Fruit fly (Drosophila melanogaster) whole organism, embryonic: ENCODE data around the gene lectin-28C.
A peak's percentile ranks its signal among the peaks of the same experiment; 100 is the strongest.

ENCODE experiments used
- CG10366 ChIP-seq: fragments of 200-800 bp; sonication (Bioruptor generic); IDR thresholded peaks from 2 replicates; pipeline ENCODE4 v1.3.6; 2022; ENCODE audit warnings: missing biosample characterization, missing genetic modification characterization
- CG10565 ChIP-seq: fragments of 200-800 bp; sonication (Bioruptor generic); optimal IDR thresholded peaks from 3 replicates; lab custom pipeline; 2016; ENCODE audit warnings: missing biosample characterization, mild to moderate bottlenecking, missing genetic modification characterization
- CG10979 ChIP-seq: fragments of 200-800 bp; sonication (Bioruptor generic); optimal IDR thresholded peaks from 2 replicates; lab custom pipeline; 2018; ENCODE audit warnings: missing biosample characterization, mild to moderate bottlenecking, missing genetic modification characterization, moderate library complexity
- CG11456 ChIP-seq: fragments of 200-800 bp; sonication (Bioruptor generic); IDR thresholded peaks from 3 replicates; pipeline ENCODE4 v1.3.6; 2022; ENCODE audit warnings: missing biosample characterization, missing genetic modification characterization
- CG11723 ChIP-seq: fragments of 200-800 bp; sonication (Bioruptor generic); optimal IDR thresholded peaks from 2 replicates; lab custom pipeline; 2017; ENCODE audit warnings: missing biosample characterization, mild to moderate bottlenecking, missing genetic modification characterization
- CG12104 ChIP-seq: fragments of 200-800 bp; sonication (Bioruptor generic); optimal IDR thresholded peaks from 3 replicates; lab custom pipeline; 2016; ENCODE audit warnings: missing biosample characterization, missing genetic modification characterization
- CG13424 ChIP-seq: fragments of 200-800 bp; sonication (Bioruptor generic); optimal IDR thresholded peaks from 2 replicates; lab custom pipeline; 2019; ENCODE audit warnings: missing biosample characterization, mild to moderate bottlenecking, missing genetic modification characterization, moderate library complexity
- CG14860 ChIP-seq: fragments of 200-800 bp; sonication (Bioruptor generic); IDR thresholded peaks from 3 replicates; pipeline ENCODE4 v1.3.6; 2022; ENCODE audit warnings: missing biosample characterization, missing genetic modification characterization; ENCODE audit not compliant: partially characterized antibody
- CG15514 ChIP-seq: fragments of 200-800 bp; sonication (Bioruptor generic); optimal IDR thresholded peaks from 3 replicates; lab custom pipeline; 2017; ENCODE audit warnings: missing biosample characterization, missing genetic modification characterization, mild to moderate bottlenecking, moderate library complexity, missing genetic modification reagents
- CG16863 ChIP-seq: fragments of 200-800 bp; sonication (Bioruptor generic); optimal IDR thresholded peaks from 3 replicates; lab custom pipeline; 2016; ENCODE audit warnings: missing biosample characterization, missing genetic modification characterization
- CG18011 ChIP-seq: fragments of 200-800 bp; sonication (Bioruptor generic); optimal IDR thresholded peaks from 2 replicates; lab custom pipeline; 2017; ENCODE audit warnings: missing biosample characterization, missing genetic modification characterization, mild to moderate bottlenecking, moderate library complexity, missing genotype
- CG2678 ChIP-seq: fragments of 200-800 bp; sonication (Bioruptor generic); optimal IDR thresholded peaks from 3 replicates; lab custom pipeline; 2019; ENCODE audit warnings: missing biosample characterization, mild to moderate bottlenecking, missing genetic modification characterization, moderate library complexity
- CG2889 ChIP-seq: fragments of 200-800 bp; sonication (Bioruptor generic); IDR thresholded peaks from 3 replicates; pipeline ENCODE4 v1.3.6; 2022; ENCODE audit warnings: missing biosample characterization, missing genetic modification characterization
- CG30403 ChIP-seq: fragments of 200-800 bp; sonication (Bioruptor generic); optimal IDR thresholded peaks from 3 replicates; lab custom pipeline; 2016; ENCODE audit warnings: missing biosample characterization, missing genetic modification characterization
- CG3065 ChIP-seq: fragments of 200-800 bp; sonication (Bioruptor generic); optimal IDR thresholded peaks from 2 replicates; lab custom pipeline; 2016; ENCODE audit warnings: missing biosample characterization, missing genetic modification characterization
- CG4820 ChIP-seq: fragments of 200-800 bp; sonication (Bioruptor generic); optimal IDR thresholded peaks from 3 replicates; lab custom pipeline; 2016; ENCODE audit warnings: missing biosample characterization, missing genetic modification characterization
- CG6791 ChIP-seq: fragments of 200-800 bp; sonication (Bioruptor generic); IDR thresholded peaks from 3 replicates; pipeline ENCODE4 v1.3.6; 2022; ENCODE audit warnings: missing biosample characterization, missing genetic modification characterization; ENCODE audit not compliant: partially characterized antibody
- CG7357 ChIP-seq: fragments of 200-800 bp; sonication (Bioruptor generic); IDR thresholded peaks from 3 replicates; pipeline ENCODE4 v1.3.6; 2022; ENCODE audit warnings: missing biosample characterization, missing genetic modification characterization
- CG7963 ChIP-seq: fragments of 200-800 bp; sonication (Bioruptor generic); IDR thresholded peaks from 3 replicates; pipeline ENCODE4 v1.3.6; 2022; ENCODE audit warnings: missing biosample characterization, missing genetic modification characterization; ENCODE audit not compliant: partially characterized antibody
- Dfd ChIP-seq, 2 experiments: fragments of >200 bp; optimal IDR thresholded peaks; 2 replicates each; lab custom pipeline; 2017; ENCODE audit warnings: missing biosample characterization in 2 of 2, missing genetic modification characterization in 2 of 2
- E2f1 ChIP-seq: fragments of 200-800 bp; sonication (Bioruptor generic); IDR thresholded peaks from 2 replicates; pipeline ENCODE4 v1.3.6; 2022; ENCODE audit warnings: missing biosample characterization, missing genetic modification characterization
- Hr39 ChIP-seq: fragments of >200 bp; optimal IDR thresholded peaks from 2 replicates; lab custom pipeline; 2017
- Jarid2 ChIP-seq: fragments of 200-800 bp; sonication (Bioruptor generic); optimal IDR thresholded peaks from 3 replicates; lab custom pipeline; 2017; ENCODE audit warnings: mild to moderate bottlenecking, missing biosample characterization, missing genetic modification reagents, missing genetic modification characterization
- MBD-R2 ChIP-seq: fragments of 200-800 bp; sonication (Bioruptor generic); IDR thresholded peaks from 2 replicates; pipeline ENCODE4 v1.3.6; 2022; ENCODE audit warnings: missing biosample characterization, missing genetic modification characterization
- MESR4 ChIP-seq: fragments of 200-800 bp; sonication (Bioruptor generic); optimal IDR thresholded peaks from 2 replicates; lab custom pipeline; 2018; ENCODE audit warnings: missing biosample characterization, mild to moderate bottlenecking, missing genetic modification characterization, moderate library complexity
- NC2α ChIP-seq: fragments of 200-800 bp; sonication (Bioruptor generic); optimal IDR thresholded peaks from 2 replicates; lab custom pipeline; 2016; ENCODE audit warnings: missing biosample characterization, missing genetic modification characterization
- NFAT ChIP-seq: fragments of 200-800 bp; sonication (Bioruptor generic); IDR thresholded peaks from 2 replicates; pipeline ENCODE4 v1.3.6; 2022; ENCODE audit warnings: missing biosample characterization, missing genetic modification characterization
- NK7.1 ChIP-seq: fragments of 200-800 bp; sonication (Bioruptor generic); optimal IDR thresholded peaks from 3 replicates; lab custom pipeline; 2016; ENCODE audit warnings: missing biosample characterization, missing genetic modification characterization
- Ptx1 ChIP-seq: fragments of 200-800 bp; sonication (Bioruptor generic); IDR thresholded peaks from 2 replicates; pipeline ENCODE4 v1.3.6; 2022; ENCODE audit warnings: missing biosample characterization, missing genetic modification characterization
- Sox102F ChIP-seq: fragments of 200-800 bp; sonication (Bioruptor generic); optimal IDR thresholded peaks from 2 replicates; lab custom pipeline; 2018; ENCODE audit warnings: missing biosample characterization, mild to moderate bottlenecking, missing genetic modification characterization, moderate library complexity
- bcd ChIP-seq: fragments of 200-800 bp; sonication (Bioruptor generic); optimal IDR thresholded peaks from 2 replicates; lab custom pipeline; 2017; ENCODE audit warnings: missing biosample characterization, mild to moderate bottlenecking, missing genetic modification characterization
- bigmax ChIP-seq: fragments of 200-800 bp; sonication (Bioruptor generic); optimal IDR thresholded peaks from 2 replicates; lab custom pipeline; 2018; ENCODE audit warnings: missing biosample characterization, mild to moderate bottlenecking, missing genetic modification characterization
- cas ChIP-seq: fragments of 200-800 bp; sonication (Bioruptor generic); IDR thresholded peaks from 2 replicates; pipeline ENCODE4 v1.3.6; 2022; ENCODE audit warnings: missing biosample characterization, missing genetic modification characterization
- da ChIP-seq: fragments of 200-800 bp; sonication (Bioruptor generic); optimal IDR thresholded peaks from 2 replicates; lab custom pipeline; 2016; ENCODE audit warnings: missing biosample characterization, missing genetic modification characterization
- dm ChIP-seq: fragments of 200-800 bp; sonication (Bioruptor generic); optimal IDR thresholded peaks from 3 replicates; lab custom pipeline; 2016; ENCODE audit warnings: missing biosample characterization, missing genetic modification characterization
- eyg ChIP-seq: fragments of 200-800 bp; sonication (Bioruptor generic); optimal IDR thresholded peaks from 3 replicates; lab custom pipeline; 2016; ENCODE audit warnings: missing biosample characterization, missing genetic modification characterization
- inv ChIP-seq: fragments of 200-800 bp; sonication (Bioruptor generic); IDR thresholded peaks from 2 replicates; pipeline ENCODE4 v1.3.6; 2022; ENCODE audit warnings: missing biosample characterization, missing genetic modification characterization; ENCODE audit not compliant: partially characterized antibody
- nom ChIP-seq: fragments of 200-800 bp; sonication (Bioruptor generic); optimal IDR thresholded peaks from 2 replicates; lab custom pipeline; 2017; ENCODE audit warnings: missing biosample characterization, missing genetic modification characterization, mild to moderate bottlenecking, moderate library complexity, missing genetic modification reagents
- ranshi ChIP-seq: fragments of 200-800 bp; sonication (Bioruptor generic); IDR thresholded peaks from 2 replicates; pipeline ENCODE4 v1.3.6; 2022; ENCODE audit warnings: missing biosample characterization, missing genetic modification characterization
- sc ChIP-seq, 3 experiments: fragments of >200 bp in 2 of 3; fragments of 200-800 bp in 1 of 3; sonication (Bioruptor generic) in 1 of 3; optimal IDR thresholded peaks; 2 replicates in 2 of 3; 3 replicates in 1 of 3; lab custom pipeline; 2017; ENCODE audit warnings: mild to moderate bottlenecking in 1 of 3, missing biosample characterization in 1 of 3, missing genetic modification characterization in 1 of 3, missing genetic modification reagents in 1 of 3
- sens ChIP-seq: fragments of 200-800 bp; sonication (Bioruptor generic); peaks from one replicate; lab custom pipeline; 2016; ENCODE audit warnings: missing biosample characterization, missing genetic modification characterization
- shn ChIP-seq: fragments of 200-800 bp; sonication (Bioruptor generic); optimal IDR thresholded peaks from 3 replicates; lab custom pipeline; 2016; ENCODE audit warnings: missing biosample characterization, missing genetic modification characterization
- sisA ChIP-seq: fragments of 200-800 bp; sonication (Bioruptor generic); IDR thresholded peaks from 2 replicates; pipeline ENCODE4 v1.3.6; 2022; ENCODE audit warnings: missing biosample characterization, missing genetic modification characterization
- trh ChIP-seq: fragments of 200-800 bp; sonication (Bioruptor generic); optimal IDR thresholded peaks from 2 replicates; lab custom pipeline; 2016; ENCODE audit warnings: missing biosample characterization, missing genetic modification characterization
- wek ChIP-seq: fragments of 200-800 bp; sonication (Bioruptor generic); optimal IDR thresholded peaks from 3 replicates; lab custom pipeline; 2018; ENCODE audit warnings: missing biosample characterization, mild to moderate bottlenecking, missing genetic modification characterization, moderate library complexity
- yki ChIP-seq: fragments of >200 bp; optimal IDR thresholded peaks from 3 replicates; lab custom pipeline; 2018

Gene lectin-28C

dm6 chr2L:7821279-7821848 is 35.5 kb upstream of the lectin-28C start (continued):
- no peak for TF ChIP-seq da
- TF ChIP-seq CG2678 (tag; lab: Kevin White, UChicago) = no peak
- no peak for TF ChIP-seq Hr39 (lab: Kevin White, UChicago)
- TF ChIP-seq yki (lab: Kevin White, UChicago) = no peak
- no peak for TF ChIP-seq Jarid2 (GFP tag; lab: Kevin White, UChicago)
- peak; percentile 93 for TF ChIP-seq sens
- peak; percentile 70 for TF ChIP-seq NFAT (GFP tag; lab: Robert Waterston, UW)
- TF ChIP-seq CG15514 (GFP tag; lab: Kevin White, UChicago) = peak; percentile 79
- peak; percentile 18; the same call in 1 of the 2 replicates for TF ChIP-seq E2f1 (GFP tag; lab: Robert Waterston, UW)
- no peak for TF ChIP-seq NC2α
- peak; percentile 42 for TF ChIP-seq CG10979 (tag; lab: Kevin White, UChicago)
- peak; percentile 98 for TF ChIP-seq wek (GFP tag; lab: Kevin White, UChicago)
- peak; percentile 72 for TF ChIP-seq CG11456

dm6 chr2L:7827045-7828004 is 29.6 kb upstream of the lectin-28C start, which contains the start of the genes Rack1 and mts:
Gene Rack1, minus strand, starts transcription at chr2L:7827315.
Gene mts, plus strand, starts transcription at chr2L:7827650.
- TF ChIP-seq NK7.1 (GFP tag; lab: Kevin White, UChicago) (peak; percentile 69), CG6791 (peak; percentile 71), nom (peak; percentile 89), yki (lab: Kevin White, UChicago) (no peak), dm (GFP tag; lab: Kevin White, UChicago) (peak; percentile 92), Ptx1 (GFP tag; lab: Robert Waterston, UW) (peak; percentile 66), Dfd (GFP tag; optimal IDR thresholded peaks at IDR 0.05; lab: Kevin White, UChicago) (no peak), CG18011 (GFP tag; lab: Kevin White, UChicago) (peak; percentile 79), bigmax (peak; percentile 64), CG14860 (GFP tag; lab: Robert Waterston, UW) (no peak), MBD-R2 (peak; percentile 66), sc (optimal IDR thresholded peaks at IDR 0.05; lab: Kevin White, UChicago) (no peak), sc (GFP tag; optimal IDR thresholded peaks at IDR 0.05; lab: Kevin White, UChicago) (peak; percentile 82), MESR4 (peak; percentile 99), CG13424 (tag; lab: Kevin White, UChicago) (peak; percentile 43), wek (GFP tag; lab: Kevin White, UChicago) (peak; percentile 85), CG2889 (GFP tag; lab: Robert Waterston, UW) (0 out of 3 replicates have a peak, but pooled peaks have one; percentile 11), ranshi (GFP tag; lab: Robert Waterston, UW) (peak; percentile 87), CG4820 (GFP tag; lab: Kevin White, UChicago) (peak; percentile 64), eyg (peak; percentile 66), Sox102F (GFP tag; lab: Kevin White, UChicago) (peak; percentile 56), CG7357 (no peak), inv (peak; percentile 30; the same call in 1 of the 2 replicates), cas (GFP tag; lab: Robert Waterston, UW) (peak; percentile 58), CG3065 (peak; percentile 69), CG12104 (GFP tag; lab: Kevin White, UChicago) (peak; percentile 79), CG11723 (GFP tag; lab: Kevin White, UChicago) (peak; percentile 84), shn (GFP tag; lab: Kevin White, UChicago) (peak; percentile 72), CG30403 (GFP tag; lab: Kevin White, UChicago) (peak; percentile 60), sisA (GFP tag; lab: Robert Waterston, UW) (peak; percentile 48; the same call in 1 of the 2 replicates), CG10366 (GFP tag; lab: Robert Waterston, UW) (peak; percentile 74), CG10565 (GFP tag; lab: Kevin White, UChicago) (no peak), CG7963 (peak; percentile 61), bcd (GFP tag; lab: Kevin White, UChicago) (peak; percentile 90), CG16863 (GFP tag; lab: Kevin White, UChicago) (peak; percentile 67), trh (GFP tag; lab: Kevin White, UChicago) (peak; percentile 56)
